Worm (Caenorhabditis elegans) whole organism, young adult: ENCODE measurements around the gene mlc-4.
A peak's percentile ranks its signal among the peaks of the same experiment; 100 is the strongest.

Experiments used
- B0019.2 ChIP-seq: fragments of 200-800 bp; sonication (Bioruptor generic); conservative IDR thresholded peaks from 2 replicates; pipeline ENCODE4 v1.3.6; 2022; ENCODE audit warnings: missing genetic modification reagents, missing genetic modification characterization, missing compliant biosample characterization
- B0261.1 ChIP-seq: sonication (generic microtip); optimal IDR thresholded peaks from 2 replicates; lab custom pipeline; 2016; ENCODE audit warnings: mild to moderate bottlenecking, missing genetic modification characterization, moderate library complexity, missing compliant biosample characterization
- B0336.3 ChIP-seq: fragments of 200-800 bp; sonication (Bioruptor generic); IDR thresholded peaks from 2 replicates; pipeline ENCODE4 v1.3.6; 2022; ENCODE audit warnings: missing genetic modification characterization, missing compliant biosample characterization
- D2030.7 ChIP-seq: fragments of 200-800 bp; sonication (Bioruptor generic); IDR thresholded peaks from 2 replicates; pipeline ENCODE4 v1.3.6; 2022; ENCODE audit warnings: missing genetic modification reagents, missing genetic modification characterization, missing compliant biosample characterization
- F23B12.7 ChIP-seq: sonication (generic microtip); optimal IDR thresholded peaks from 2 replicates; lab custom pipeline; 2017; ENCODE audit warnings: missing genetic modification characterization, mild to moderate bottlenecking, missing compliant biosample characterization, antibody characterized with exemption, moderate library complexity; ENCODE audit not compliant: insufficient read depth
- F49E8.2 ChIP-seq: sonication (generic microtip); optimal IDR thresholded peaks from 3 replicates; lab custom pipeline; 2017; ENCODE audit warnings: missing genetic modification characterization, mild to moderate bottlenecking, missing compliant biosample characterization, antibody characterized with exemption, moderate library complexity; ENCODE audit not compliant: insufficient read depth
- F52B5.7 ChIP-seq: sonication (generic microtip); optimal IDR thresholded peaks from 2 replicates; lab custom pipeline; 2016; ENCODE audit warnings: mild to moderate bottlenecking, missing genetic modification characterization, missing compliant biosample characterization
- F57C9.4 ChIP-seq: sonication (generic microtip); optimal IDR thresholded peaks from 2 replicates; lab custom pipeline; 2017; ENCODE audit warnings: mild to moderate bottlenecking, missing genetic modification characterization, missing compliant biosample characterization
- T07F8.4 ChIP-seq: sonication (generic microtip); optimal IDR thresholded peaks from 2 replicates; lab custom pipeline; 2016; ENCODE audit warnings: mild to moderate bottlenecking, missing genetic modification characterization, moderate library complexity, missing compliant biosample characterization
- T26A5.8 ChIP-seq: sonication (generic microtip); optimal IDR thresholded peaks from 2 replicates; lab custom pipeline; 2016; ENCODE audit warnings: missing genetic modification characterization, missing compliant biosample characterization
- Y53G8AR.9 ChIP-seq: fragments of 200-800 bp; sonication (Bioruptor generic); conservative IDR thresholded peaks from 2 replicates; pipeline ENCODE4 v1.3.6; 2022; ENCODE audit warnings: missing genetic modification reagents, missing genetic modification characterization, missing compliant biosample characterization
- Y67H2A.10 ChIP-seq: fragments of 200-800 bp; sonication (Bioruptor generic); conservative IDR thresholded peaks from 2 replicates; pipeline ENCODE4 v1.3.6; 2022; ENCODE audit warnings: missing genetic modification reagents, missing genetic modification characterization, missing compliant biosample characterization
- Y79H2A.3 ChIP-seq: fragments of 200-800 bp; sonication (Bioruptor generic); conservative IDR thresholded peaks from 2 replicates; pipeline ENCODE4 v1.3.6; 2022; ENCODE audit warnings: missing genetic modification reagents, missing genetic modification characterization, missing compliant biosample characterization
- ZK185.1 ChIP-seq: sonication (generic microtip); optimal IDR thresholded peaks from 2 replicates; lab custom pipeline; 2016; ENCODE audit warnings: mild to moderate bottlenecking, missing genetic modification characterization, missing compliant biosample characterization; ENCODE audit not compliant: poor library complexity, severe bottlenecking
- akir-1 ChIP-seq: fragments of 200-800 bp; sonication (Bioruptor generic); optimal IDR thresholded peaks from 2 replicates; lab custom pipeline; 2018; ENCODE audit warnings: mild to moderate bottlenecking, missing genetic modification characterization, moderate library complexity, missing compliant biosample characterization
- bed-1 ChIP-seq: fragments of 200-800 bp; sonication (Bioruptor generic); IDR thresholded peaks from 2 replicates; pipeline ENCODE4 v1.3.6; 2022; ENCODE audit warnings: missing genetic modification reagents, missing genetic modification characterization, missing compliant biosample characterization
- bed-2 ChIP-seq: fragments of 200-800 bp; sonication (Bioruptor generic); IDR thresholded peaks from 2 replicates; pipeline ENCODE4 v1.3.6; 2022; ENCODE audit warnings: missing genetic modification reagents, missing genetic modification characterization, missing compliant biosample characterization
- cebp-1 ChIP-seq, 2 experiments: fragments of 200-800 bp in 1 of 2; sonication (Bioruptor generic) in 1 of 2; sonication (generic microtip) in 1 of 2; IDR thresholded peaks in 1 of 2; optimal IDR thresholded peaks in 1 of 2; 2 replicates each; pipeline versions ENCODE4 v1.3.6 to Lab custom; 2017 to 2022; ENCODE audit warnings: missing compliant biosample characterization in 2 of 2, missing genetic modification characterization in 2 of 2, mild to moderate bottlenecking in 1 of 2, missing genetic modification reagents in 1 of 2, moderate library complexity in 1 of 2
- ceh-100 ChIP-seq: fragments of 200-800 bp; sonication (Bioruptor generic); IDR thresholded peaks from 2 replicates; pipeline ENCODE4 v1.3.6; 2022; ENCODE audit warnings: missing genetic modification reagents, missing genetic modification characterization, missing compliant biosample characterization
- chd-7 ChIP-seq: sonication (generic microtip); optimal IDR thresholded peaks from 2 replicates; lab custom pipeline; 2016; ENCODE audit warnings: mild to moderate bottlenecking, missing genetic modification characterization, moderate library complexity, missing compliant biosample characterization
- die-1 ChIP-seq: sonication (generic microtip); optimal IDR thresholded peaks from 2 replicates; lab custom pipeline; 2016; ENCODE audit warnings: missing genotype, mild to moderate bottlenecking, missing genetic modification characterization, missing compliant biosample characterization
- efl-1 ChIP-seq: fragments of 150-350 bp; optimal IDR thresholded peaks from 2 replicates; lab custom pipeline; 2014; ENCODE audit warnings: missing biosample characterization, missing genetic modification reagents, missing genetic modification characterization
- egrh-3 ChIP-seq: fragments of 200-800 bp; sonication (Bioruptor generic); IDR thresholded peaks from 2 replicates; pipeline ENCODE4 v1.3.6; 2022; ENCODE audit warnings: missing genetic modification reagents, missing genetic modification characterization, missing compliant biosample characterization
- ekl-4 ChIP-seq: fragments of 200-800 bp; sonication (Bioruptor generic); IDR thresholded peaks from 2 replicates; pipeline ENCODE4 v1.3.6; 2022; ENCODE audit warnings: missing genetic modification reagents, missing genetic modification characterization, missing compliant biosample characterization
- fkh-3 ChIP-seq: sonication (generic microtip); optimal IDR thresholded peaks from 2 replicates; lab custom pipeline; 2016; ENCODE audit warnings: mild to moderate bottlenecking, missing genetic modification characterization, missing compliant biosample characterization
- hlh-26 ChIP-seq: fragments of 200-800 bp; sonication (Bioruptor generic); conservative IDR thresholded peaks from 2 replicates; pipeline ENCODE4 v1.3.6; 2022; ENCODE audit warnings: missing genetic modification reagents, missing genetic modification characterization, missing compliant biosample characterization
- hmg-1.2 ChIP-seq: fragments of 200-800 bp; sonication (Bioruptor generic); IDR thresholded peaks from 2 replicates; pipeline ENCODE4 v1.3.6; 2022; ENCODE audit warnings: missing genetic modification reagents, missing genetic modification characterization, missing compliant biosample characterization
- hsf-1 ChIP-seq: fragments of 200-800 bp; sonication (Bioruptor generic); IDR thresholded peaks from 2 replicates; pipeline ENCODE4 v1.3.6; 2022; ENCODE audit warnings: missing genetic modification reagents, missing genetic modification characterization, missing compliant biosample characterization
- lin-26 ChIP-seq: fragments of 200-800 bp; sonication (Bioruptor generic); IDR thresholded peaks from 2 replicates; pipeline ENCODE4 v1.3.6; 2022; ENCODE audit warnings: missing genetic modification reagents, missing genetic modification characterization, missing compliant biosample characterization
- lsl-1 ChIP-seq: fragments of 200-800 bp; sonication (Bioruptor generic); optimal IDR thresholded peaks from 2 replicates; lab custom pipeline; 2018; ENCODE audit warnings: mild to moderate bottlenecking, missing genetic modification characterization, moderate library complexity, missing compliant biosample characterization
- madf-10 ChIP-seq: sonication (generic microtip); optimal IDR thresholded peaks from 2 replicates; lab custom pipeline; 2016; ENCODE audit warnings: mild to moderate bottlenecking, missing genetic modification characterization, missing compliant biosample characterization
- nfyb-1 ChIP-seq: fragments of 200-800 bp; sonication (Bioruptor generic); IDR thresholded peaks from 2 replicates; pipeline ENCODE4 v1.3.6; 2022; ENCODE audit warnings: missing genetic modification reagents, missing genetic modification characterization, missing compliant biosample characterization
- pbrm-1 ChIP-seq: fragments of 200-800 bp; sonication (Bioruptor generic); IDR thresholded peaks from 2 replicates; pipeline ENCODE4 v1.3.6; 2022; ENCODE audit warnings: missing genetic modification reagents, missing genetic modification characterization, missing compliant biosample characterization
- pha-4 ChIP-seq: fragments of 150-350 bp; sonication (generic microtip); optimal IDR thresholded peaks from 2 replicates; lab custom pipeline; 2014; ENCODE audit warnings: missing biosample characterization, missing genetic modification reagents, missing genetic modification characterization
- repo-1 ChIP-seq: sonication (generic microtip); optimal IDR thresholded peaks from 2 replicates; lab custom pipeline; 2017; ENCODE audit warnings: mild to moderate bottlenecking, missing genetic modification characterization, missing compliant biosample characterization
- sdz-38 ChIP-seq: sonication (generic microtip); optimal IDR thresholded peaks from 2 replicates; lab custom pipeline; 2016; ENCODE audit warnings: missing genotype, missing genetic modification characterization, missing compliant biosample characterization
- sea-2 ChIP-seq: fragments of 200-800 bp; sonication (Bioruptor generic); IDR thresholded peaks from 2 replicates; pipeline ENCODE4 v1.3.6; 2022; ENCODE audit warnings: missing genetic modification characterization, missing compliant biosample characterization
- snpc-3.4 ChIP-seq: sonication (generic microtip); optimal IDR thresholded peaks from 2 replicates; lab custom pipeline; 2017; ENCODE audit warnings: missing genetic modification characterization, mild to moderate bottlenecking, missing compliant biosample characterization, antibody characterized with exemption, moderate library complexity, missing genotype, missing genetic modification reagents
- somi-1 ChIP-seq: fragments of 200-800 bp; sonication (Bioruptor generic); optimal IDR thresholded peaks from 2 replicates; lab custom pipeline; 2018; ENCODE audit warnings: mild to moderate bottlenecking, missing genetic modification characterization, missing compliant biosample characterization
- sptf-2 ChIP-seq: fragments of 200-800 bp; sonication (Bioruptor generic); optimal IDR thresholded peaks from 2 replicates; lab custom pipeline; 2018; ENCODE audit warnings: mild to moderate bottlenecking, missing genetic modification characterization, missing compliant biosample characterization
- tbx-9 ChIP-seq: sonication (generic microtip); optimal IDR thresholded peaks from 2 replicates; lab custom pipeline; 2016; ENCODE audit warnings: borderline replicate concordance, missing genetic modification characterization, inconsistent platforms, missing compliant biosample characterization
- unc-130 ChIP-seq: sonication (generic microtip); optimal IDR thresholded peaks from 2 replicates; lab custom pipeline; 2016; ENCODE audit warnings: missing genetic modification reagents, missing genetic modification characterization, missing compliant biosample characterization
- ztf-26 ChIP-seq: sonication (generic microtip); optimal IDR thresholded peaks from 2 replicates; lab custom pipeline; 2017; ENCODE audit warnings: missing genetic modification characterization, missing compliant biosample characterization
- ztf-3 ChIP-seq: fragments of 200-800 bp; sonication (Bioruptor generic); optimal IDR thresholded peaks from 2 replicates; lab custom pipeline; 2018; ENCODE audit warnings: mild to moderate bottlenecking, missing genetic modification characterization, missing compliant biosample characterization
- ztf-6 ChIP-seq: fragments of 200-800 bp; sonication (Bioruptor generic); IDR thresholded peaks from 2 replicates; pipeline ENCODE4 v1.3.6; 2022; ENCODE audit warnings: missing genetic modification reagents, missing genetic modification characterization, missing compliant biosample characterization

mlc-4 gene

ce11 chrIII:3413437-3413836 lies 19.9 kb upstream of the mlc-4 start:
- TF ChIP-seq sptf-2 (GFP tag; lab: Kevin White, UChicago) (no peak), Y79H2A.3 (no peak), ztf-3 (GFP tag; lab: Kevin White, UChicago) (no peak), B0336.3 (GFP tag; lab: Robert Waterston, UW) (no peak), tbx-9 (tag; lab: Kevin White, UChicago) (no peak), F57C9.4 (no peak), sdz-38 (no peak), somi-1 (GFP tag; lab: Kevin White, UChicago) (no peak), nfyb-1 (GFP tag; lab: Robert Waterston, UW) (no peak), T26A5.8 (tag; lab: Kevin White, UChicago) (no peak), unc-130 (GFP tag; lab: Kevin White, UChicago) (no peak), D2030.7 (no peak), egrh-3 (GFP tag; lab: Robert Waterston, UW) (no peak), Y53G8AR.9 (GFP tag; lab: Robert Waterston, UW) (no peak), madf-10 (no peak), pha-4 (tag; lab: Kevin White, UChicago) (no peak), F49E8.2 (tag; lab: Kevin White, UChicago) (no peak)

ce11 chrIII:3405535-3405934 lies 11.9 kb upstream of the mlc-4 start, which contains the start of gene golg-4:
Gene golg-4, plus strand, starts transcription at chrIII:3405568.
- TF ChIP-seq repo-1 (tag; lab: Kevin White, UChicago): peak; percentile 14
- TF ChIP-seq akir-1 (GFP tag; lab: Kevin White, UChicago): no peak

- TF ChIP-seq fkh-3 (tag; lab: Kevin White, UChicago) (no peak), D2030.7 (peak; percentile 82), chd-7 (tag; lab: Kevin White, UChicago) (no peak), B0019.2 (0 out of 2 replicates have a peak, but pooled peaks have one; percentile 35), B0261.1 (tag; lab: Kevin White, UChicago) (no peak), snpc-3.4 (tag; lab: Kevin White, UChicago) (peak; percentile 39), Y67H2A.10 (GFP tag; lab: Robert Waterston, UW) (no peak), hmg-1.2 (GFP tag; lab: Robert Waterston, UW) (peak; percentile 34; the same call in 1 of the 2 replicates), bed-1 (GFP tag; lab: Robert Waterston, UW) (no peak), ZK185.1 (tag; lab: Kevin White, UChicago) (no peak), die-1 (tag; lab: Kevin White, UChicago) (no peak), hsf-1 (GFP tag; lab: Robert Waterston, UW) (no peak), cebp-1 (GFP tag; IDR thresholded peaks at IDR 0.05; lab: Robert Waterston, UW) (no peak), cebp-1 (tag; optimal IDR thresholded peaks at IDR 0.05; lab: Kevin White, UChicago) (peak; percentile 59), repo-1 (tag; lab: Kevin White, UChicago) (no peak), egrh-3 (GFP tag; lab: Robert Waterston, UW) (no peak), ztf-6 (GFP tag; lab: Robert Waterston, UW) (no peak), F23B12.7 (tag; lab: Kevin White, UChicago) (peak; percentile 14), unc-130 (GFP tag; lab: Kevin White, UChicago) (peak; percentile 36), pbrm-1 (GFP tag; lab: Robert Waterston, UW) (no peak), F52B5.7 (tag; lab: Kevin White, UChicago) (no peak), efl-1 (GFP tag; lab: Kevin White, UChicago) (peak; percentile 97), ztf-26 (no peak), lin-26 (GFP tag; lab: Robert Waterston, UW) (no peak), lsl-1 (GFP tag; lab: Kevin White, UChicago) (peak; percentile 77), hlh-26 (GFP tag; lab: Robert Waterston, UW) (no peak), T07F8.4 (no peak), sea-2 (no peak), ekl-4 (GFP tag; lab: Robert Waterston, UW) (no peak), bed-2 (GFP tag; lab: Robert Waterston, UW) (no peak), ceh-100 (GFP tag; lab: Robert Waterston, UW) (no peak)
Measured at ce11 chrIII:3404354-3404913, 10.8 kb upstream of the mlc-4 start, which contains the start of the genes npp-9 and F59A2.5. Gene npp-9, minus strand, starts transcription at chrIII:3404479. Gene F59A2.5, plus strand, starts transcription at chrIII:3404863.
